Fruit fly (Drosophila melanogaster) whole organism, wandering third instar larva: ENCODE data around the gene Pink1.

Experiments used
- Abd-B ChIP-seq: fragments of >200 bp; optimal IDR thresholded peaks from 2 replicates; lab custom pipeline; 2017; ENCODE audit warnings: missing biosample characterization, missing genetic modification characterization
- CG9705 ChIP-seq: fragments of 200-800 bp; sonication (Bioruptor generic); optimal IDR thresholded peaks from 2 replicates; lab custom pipeline; 2018; ENCODE audit warnings: missing biosample characterization, mild to moderate bottlenecking, missing genetic modification characterization
- Hr78 ChIP-seq: fragments of >200 bp; optimal IDR thresholded peaks from 2 replicates; lab custom pipeline; 2017; ENCODE audit warnings: missing biosample characterization, missing genetic modification characterization
- Myc ChIP-seq: fragments of >200 bp; optimal IDR thresholded peaks from 2 replicates; lab custom pipeline; 2017
- br ChIP-seq: fragments of 200-800 bp; sonication (Bioruptor generic); optimal IDR thresholded peaks from 2 replicates; lab custom pipeline; 2016; ENCODE audit warnings: missing biosample characterization, missing genetic modification characterization
- brk ChIP-seq: fragments of 200-800 bp; sonication (Bioruptor generic); optimal IDR thresholded peaks from 2 replicates; lab custom pipeline; 2016; ENCODE audit warnings: missing biosample characterization, mild to moderate bottlenecking, missing genetic modification characterization
- dl ChIP-seq, 2 experiments: fragments of 175-275, 200-275 bp in 1 of 2; fragments of 200-275 bp in 1 of 2; sonication (Bioruptor generic); optimal IDR thresholded peaks; lab custom pipeline; 2018; ENCODE audit warnings: mild to moderate bottlenecking in 2 of 2, missing biosample characterization in 2 of 2, missing genetic modification characterization in 2 of 2, moderate library complexity in 2 of 2; ENCODE audit not compliant: partially characterized antibody in 2 of 2, insufficient read depth in 1 of 2
- dsf ChIP-seq: sonication (Bioruptor generic); optimal IDR thresholded peaks from 2 replicates; lab custom pipeline; 2016; ENCODE audit warnings: missing biosample characterization, missing genetic modification characterization, borderline replicate concordance
- h ChIP-seq: fragments of 200-800 bp; sonication (Bioruptor generic); optimal IDR thresholded peaks from 3 replicates; lab custom pipeline; 2016; ENCODE audit warnings: missing biosample characterization, mild to moderate bottlenecking, missing genetic modification characterization
- lola ChIP-seq: fragments of >200 bp; optimal IDR thresholded peaks from 2 replicates; lab custom pipeline; 2017; ENCODE audit warnings: missing biosample characterization, missing genetic modification characterization

- TF ChIP-seq Abd-B (no peak), br (GFP tag; lab: Kevin White, UChicago) (no peak), Hr78 (GFP tag; lab: Kevin White, UChicago) (no peak), lola (GFP tag; lab: Kevin White, UChicago) (no peak), Myc (lab: Kevin White, UChicago) (no peak), dl (GFP tag; optimal IDR thresholded peaks at IDR 0.05; lab: Kevin White, UChicago; ENCODE audit: insufficient read depth in 1 of 2, partially characterized antibody in 2 of 2) (no peak), dsf (no peak), h (no peak), CG9705 (GFP tag; lab: Kevin White, UChicago) (no peak), brk (no peak)
Measured at dm6 chrX:6659919-6660318, 23.7 kb upstream of the Pink1 start.
